Fruit fly (Drosophila melanogaster): ENCODE results near the gene Pdss2.

dm6 chr3L:21024563-21024962, 3.2 kb upstream of the Pdss2 start:
- TF ChIP-seq Dfd (GFP tag; optimal IDR thresholded peaks at IDR 0.05) (no peak), h (GFP tag; optimal IDR thresholded peaks at IDR 0.05) (no peak), usp (GFP tag; optimal IDR thresholded peaks at IDR 0.05) (no peak), psq (GFP tag; optimal IDR thresholded peaks at IDR 0.05) (no peak), Dif (GFP tag; optimal IDR thresholded peaks at IDR 0.05; ENCODE audit: partially characterized antibody) (no peak), dl (GFP tag; optimal IDR thresholded peaks at IDR 0.05; ENCODE audit: insufficient read depth in 1 of 2, partially characterized antibody in 2 of 2) (no peak), Vsx2 (GFP tag; optimal IDR thresholded peaks at IDR 0.05; ENCODE audit: partially characterized antibody) (no peak), ey (GFP tag; optimal IDR thresholded peaks at IDR 0.05) (no peak), CG9705 (GFP tag; optimal IDR thresholded peaks at IDR 0.05) (no peak), Hr83 (GFP tag; optimal IDR thresholded peaks at IDR 0.05; ENCODE audit: poor library complexity, severe bottlenecking) (no peak), rgr (GFP tag; optimal IDR thresholded peaks at IDR 0.05) (no peak), sv (GFP tag; optimal IDR thresholded peaks at IDR 0.05) (no peak), Abd-B (GFP tag; optimal IDR thresholded peaks at IDR 0.05) (no peak), woc (GFP tag; optimal IDR thresholded peaks at IDR 0.05) (no peak)
